Worm (Caenorhabditis elegans): ENCODE data around the gene F17E9.2.
"Not testable (repeated sequence)": the region's sequence is repeated elsewhere in the genome, so short reads cannot be mapped to it uniquely, and the experiment has no call there.

The F17E9.2 gene

ce11 chrIV:8333954-8333987, 21.9 kb upstream of the F17E9.2 start, which contains the start of gene his-31:
his-31 (minus strand) TSS chrIV:8333983.
- TF ChIP-seq tab-1 (GFP tag; IDR thresholded peaks at IDR 0.05) = no peak
- TF ChIP-seq flt-1 (GFP tag; IDR thresholded peaks at IDR 0.05) = no peak
- TF ChIP-seq ztf-23 (GFP tag; IDR thresholded peaks at IDR 0.05) = no peak
- no peak for TF ChIP-seq cog-1 (tag; optimal IDR thresholded peaks at IDR 0.05)
- TF ChIP-seq ztf-29 (GFP tag; IDR thresholded peaks at IDR 0.05) = no peak
- no peak for TF ChIP-seq T22C8.4 (GFP tag; IDR thresholded peaks at IDR 0.05)
- TF ChIP-seq ref-1 (GFP tag; conservative IDR thresholded peaks at IDR 0.05) = no peak
- no peak for TF ChIP-seq klf-2 (GFP tag; conservative IDR thresholded peaks at IDR 0.05)
- TF ChIP-seq med-1 (GFP tag; optimal IDR thresholded peaks at IDR 0.05; ENCODE audit: insufficient read depth) = no peak

- no peak for TF ChIP-seq tab-1 (GFP tag; IDR thresholded peaks at IDR 0.05)
- no peak for TF ChIP-seq ztf-23 (GFP tag; IDR thresholded peaks at IDR 0.05)
- TF ChIP-seq ztf-29 (GFP tag; IDR thresholded peaks at IDR 0.05) = peak; percentile 14; the same call in 1 of the 2 replicates
- peak; percentile 86 for TF ChIP-seq flt-1 (GFP tag; IDR thresholded peaks at IDR 0.05)
- no peak for TF ChIP-seq med-1 (GFP tag; optimal IDR thresholded peaks at IDR 0.05; ENCODE audit: insufficient read depth)
- peak; percentile 87 for TF ChIP-seq cog-1 (tag; optimal IDR thresholded peaks at IDR 0.05)
- no peak for TF ChIP-seq klf-2 (GFP tag; conservative IDR thresholded peaks at IDR 0.05)
Measured at ce11 chrIV:8333988-8334863, 21.5 kb upstream of the F17E9.2 start, which contains the start of gene his-32. his-32 (plus strand) TSS chrIV:8334305.

ce11 chrIV:8339636-8340035, 16.1 kb upstream of the F17E9.2 start, which contains the start of gene lgc-6:
lgc-6 (plus strand) TSS chrIV:8339936.
- no peak for TF ChIP-seq klf-2 (GFP tag; conservative IDR thresholded peaks at IDR 0.05)
- TF ChIP-seq tab-1 (GFP tag; IDR thresholded peaks at IDR 0.05) = no peak
- TF ChIP-seq T22C8.4 (GFP tag; IDR thresholded peaks at IDR 0.05) = no peak
- TF ChIP-seq ztf-23 (GFP tag; IDR thresholded peaks at IDR 0.05) = no peak
- TF ChIP-seq cog-1 (tag; optimal IDR thresholded peaks at IDR 0.05) = no peak

- TF ChIP-seq flt-1 (GFP tag; IDR thresholded peaks at IDR 0.05) (no peak), tab-1 (GFP tag; IDR thresholded peaks at IDR 0.05) (no peak), med-1 (GFP tag; optimal IDR thresholded peaks at IDR 0.05; ENCODE audit: insufficient read depth) (no peak), ref-1 (GFP tag; conservative IDR thresholded peaks at IDR 0.05) (no peak), cog-1 (tag; optimal IDR thresholded peaks at IDR 0.05) (no peak), ztf-23 (GFP tag; IDR thresholded peaks at IDR 0.05) (no peak), ztf-29 (GFP tag; IDR thresholded peaks at IDR 0.05) (no peak)
Measured at ce11 chrIV:8342385-8342784, 13.3 kb upstream of the F17E9.2 start, which contains the start of gene lgc-5. lgc-5 (plus strand) TSS chrIV:8342685.

- TF ChIP-seq ref-1 (GFP tag; conservative IDR thresholded peaks at IDR 0.05) = no peak
- no peak for TF ChIP-seq med-1 (GFP tag; optimal IDR thresholded peaks at IDR 0.05; ENCODE audit: insufficient read depth)
- no peak for TF ChIP-seq ztf-29 (GFP tag; IDR thresholded peaks at IDR 0.05)
- TF ChIP-seq cog-1 (tag; optimal IDR thresholded peaks at IDR 0.05) = no peak
- no peak for TF ChIP-seq klf-2 (GFP tag; conservative IDR thresholded peaks at IDR 0.05)
- TF ChIP-seq flt-1 (GFP tag; IDR thresholded peaks at IDR 0.05) = no peak
- no peak for TF ChIP-seq ztf-23 (GFP tag; IDR thresholded peaks at IDR 0.05)
- no peak for TF ChIP-seq T22C8.4 (GFP tag; IDR thresholded peaks at IDR 0.05)
- no peak for TF ChIP-seq tab-1 (GFP tag; IDR thresholded peaks at IDR 0.05)
Measured at ce11 chrIV:8345518-8345917, 10.2 kb upstream of the F17E9.2 start, which contains the start of gene F17E9.5. F17E9.5 (plus strand) TSS chrIV:8345818.

ce11 chrIV:8347051-8347450, 8.6 kb upstream of the F17E9.2 start, which contains the start of the genes F17E9.18 and F17E9.15:
F17E9.18 (minus strand) TSS chrIV:8347151.
F17E9.15 (plus strand) TSS chrIV:8347418.
- TF ChIP-seq T22C8.4 (GFP tag; IDR thresholded peaks at IDR 0.05) (no peak), tab-1 (GFP tag; IDR thresholded peaks at IDR 0.05) (no peak), ztf-23 (GFP tag; IDR thresholded peaks at IDR 0.05) (no peak), ztf-29 (GFP tag; IDR thresholded peaks at IDR 0.05) (no peak), cog-1 (tag; optimal IDR thresholded peaks at IDR 0.05) (no peak), ref-1 (GFP tag; conservative IDR thresholded peaks at IDR 0.05) (no peak), klf-2 (GFP tag; conservative IDR thresholded peaks at IDR 0.05) (no peak), flt-1 (GFP tag; IDR thresholded peaks at IDR 0.05) (no peak), med-1 (GFP tag; optimal IDR thresholded peaks at IDR 0.05; ENCODE audit: insufficient read depth) (no peak)

- no peak for TF ChIP-seq T22C8.4 (GFP tag; IDR thresholded peaks at IDR 0.05)
- no peak for TF ChIP-seq klf-2 (GFP tag; conservative IDR thresholded peaks at IDR 0.05)
- no peak for TF ChIP-seq flt-1 (GFP tag; IDR thresholded peaks at IDR 0.05)
- no peak for TF ChIP-seq med-1 (GFP tag; optimal IDR thresholded peaks at IDR 0.05; ENCODE audit: insufficient read depth)
- TF ChIP-seq cog-1 (tag; optimal IDR thresholded peaks at IDR 0.05) = no peak
- TF ChIP-seq ztf-23 (GFP tag; IDR thresholded peaks at IDR 0.05) = no peak
- TF ChIP-seq tab-1 (GFP tag; IDR thresholded peaks at IDR 0.05) = no peak
- TF ChIP-seq ztf-29 (GFP tag; IDR thresholded peaks at IDR 0.05) = no peak
- no peak for TF ChIP-seq ref-1 (GFP tag; conservative IDR thresholded peaks at IDR 0.05)
Measured at ce11 chrIV:8348073-8348472, 7.6 kb upstream of the F17E9.2 start, which contains the start of gene F17E9.4. F17E9.4 (plus strand) TSS chrIV:8348373.

ce11 chrIV:8352036-8352435, 3.7 kb upstream of the F17E9.2 start, which contains the start of gene F17E9.16:
F17E9.16 (plus strand) TSS chrIV:8352336.
- not testable (repeated sequence) for TF ChIP-seq tab-1 (GFP tag; IDR thresholded peaks at IDR 0.05); klf-2 (GFP tag; conservative IDR thresholded peaks at IDR 0.05); ztf-23 (GFP tag; IDR thresholded peaks at IDR 0.05)

ce11 chrIV:8354572-8354971, 1.1 kb upstream of the F17E9.2 start, which contains the start of gene F17E9.3:
F17E9.3 (plus strand) TSS chrIV:8354872.
- TF ChIP-seq klf-2 (GFP tag; conservative IDR thresholded peaks at IDR 0.05) (no peak), T22C8.4 (GFP tag; IDR thresholded peaks at IDR 0.05) (no peak), med-1 (GFP tag; optimal IDR thresholded peaks at IDR 0.05; ENCODE audit: insufficient read depth) (no peak), ztf-23 (GFP tag; IDR thresholded peaks at IDR 0.05) (no peak), cog-1 (tag; optimal IDR thresholded peaks at IDR 0.05) (no peak), tab-1 (GFP tag; IDR thresholded peaks at IDR 0.05) (no peak), ztf-29 (GFP tag; IDR thresholded peaks at IDR 0.05) (no peak), ref-1 (GFP tag; conservative IDR thresholded peaks at IDR 0.05) (no peak), flt-1 (GFP tag; IDR thresholded peaks at IDR 0.05) (no peak)

- TF ChIP-seq cog-1 (tag; optimal IDR thresholded peaks at IDR 0.05) (no peak), flt-1 (GFP tag; IDR thresholded peaks at IDR 0.05) (no peak), ztf-29 (GFP tag; IDR thresholded peaks at IDR 0.05) (no peak), ztf-23 (GFP tag; IDR thresholded peaks at IDR 0.05) (no peak), tab-1 (GFP tag; IDR thresholded peaks at IDR 0.05) (no peak), ref-1 (GFP tag; conservative IDR thresholded peaks at IDR 0.05) (no peak), T22C8.4 (GFP tag; IDR thresholded peaks at IDR 0.05) (no peak), med-1 (GFP tag; optimal IDR thresholded peaks at IDR 0.05; ENCODE audit: insufficient read depth) (no peak), klf-2 (GFP tag; conservative IDR thresholded peaks at IDR 0.05) (no peak)
Measured at ce11 chrIV:8357299-8357698, 1.6 kb downstream of the F17E9.2 start.
